Worm (Caenorhabditis elegans): ENCODE measurements around the gene F26F12.2.

DNA sequence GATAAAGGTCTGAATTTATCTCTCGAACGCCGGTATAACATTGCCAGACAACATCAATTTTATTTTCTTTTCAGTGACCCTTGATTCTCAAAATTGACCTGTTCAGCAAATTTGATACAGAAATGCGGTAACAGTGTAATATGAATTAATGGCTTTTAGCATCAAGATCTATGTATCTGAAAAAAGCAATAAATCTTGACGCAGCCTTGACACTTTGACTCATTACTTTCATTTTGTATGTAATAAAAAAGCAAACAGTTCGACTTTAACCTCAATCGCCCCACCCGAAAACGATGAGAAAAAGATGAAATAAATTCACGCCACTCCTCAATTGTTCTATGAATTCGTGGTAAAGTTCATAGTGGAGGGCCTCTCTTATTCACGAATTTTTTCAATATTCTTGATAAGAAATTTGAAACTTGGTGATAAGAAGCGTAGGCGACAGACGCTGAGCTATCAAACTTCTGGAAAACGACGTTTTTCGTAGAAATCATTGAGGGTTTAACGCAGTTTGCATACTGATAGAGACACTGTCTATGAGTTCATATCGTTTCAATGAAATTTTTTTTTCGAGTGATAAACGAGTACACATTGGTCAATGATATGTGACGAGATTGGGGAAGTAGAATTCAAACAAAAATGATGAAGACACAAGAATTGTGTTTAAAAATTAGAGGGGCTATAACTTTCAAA, 16.8 kb downstream of the F26F12.2 start:
- TF ChIP-seq ztf-18 (tag; optimal IDR thresholded peaks at IDR 0.05) = no peak
- TF ChIP-seq unc-62 (GFP tag; optimal IDR thresholded peaks at IDR 0.05) = no peak
- TF ChIP-seq K11D2.4 (GFP tag; IDR thresholded peaks at IDR 0.05) = no peak
- no peak for TF ChIP-seq mxl-1 (tag; optimal IDR thresholded peaks at IDR 0.05)
- no peak for TF ChIP-seq B0035.1 (tag; optimal IDR thresholded peaks at IDR 0.05)
- no peak for TF ChIP-seq ceh-100 (GFP tag; IDR thresholded peaks at IDR 0.05)
- TF ChIP-seq dpl-1 (GFP tag; optimal IDR thresholded peaks at IDR 0.05) = no peak
- TF ChIP-seq F22D6.2 (tag; optimal IDR thresholded peaks at IDR 0.05) = no peak
- no peak for TF ChIP-seq madf-3 (GFP tag; IDR thresholded peaks at IDR 0.05)
- TF ChIP-seq ama-1 (optimal IDR thresholded peaks at IDR 0.05) = no peak
- TF ChIP-seq ama-1 (GFP tag; optimal IDR thresholded peaks at IDR 0.05) = no peak
- no peak for TF ChIP-seq bed-1 (GFP tag; IDR thresholded peaks at IDR 0.05)
- TF ChIP-seq lin-54 (GFP tag; optimal IDR thresholded peaks at IDR 0.05) = no peak
- TF ChIP-seq hlh-26 (GFP tag; conservative IDR thresholded peaks at IDR 0.05) = no peak
- TF ChIP-seq unc-130 (GFP tag; optimal IDR thresholded peaks at IDR 0.05) = no peak
